Worm (Caenorhabditis elegans): ENCODE measurements around the gene W01H2.2.

DNA sequence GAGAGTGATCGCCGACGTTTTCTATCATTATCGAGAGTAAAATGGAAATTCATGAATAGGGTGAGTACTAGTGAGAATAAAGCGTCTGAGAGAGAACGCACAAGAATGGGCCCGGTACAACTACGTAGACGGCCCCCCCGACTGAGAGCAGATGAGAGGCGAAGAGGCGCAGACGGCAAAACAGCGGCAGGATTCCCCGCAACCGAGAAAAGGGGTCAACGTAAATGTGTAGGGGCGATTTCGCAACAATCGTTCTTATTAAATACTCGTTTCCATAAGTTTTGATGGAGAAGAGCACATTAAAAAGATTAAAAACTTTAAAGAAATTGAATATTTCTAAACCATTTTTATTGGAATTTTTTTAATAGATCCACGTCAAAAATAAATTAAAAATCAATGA, 3.6 kb downstream of the W01H2.2 start:
- TF ChIP-seq ama-1 (optimal IDR thresholded peaks at IDR 0.05) (no peak), hmbx-1 (tag; optimal IDR thresholded peaks at IDR 0.05) (no peak), pes-1 (GFP tag; IDR thresholded peaks at IDR 0.05) (no peak), hmg-4 (GFP tag; optimal IDR thresholded peaks at IDR 0.05) (no peak), B0310.2 (tag; optimal IDR thresholded peaks at IDR 0.05) (no peak), flt-1 (GFP tag; IDR thresholded peaks at IDR 0.05) (no peak), aly-1 (tag; optimal IDR thresholded peaks at IDR 0.05) (no peak), ceh-36 (tag; optimal IDR thresholded peaks at IDR 0.05) (no peak), ceh-13 (GFP tag; optimal IDR thresholded peaks at IDR 0.05) (no peak)

All from whole organism, early embryonic.